Worm (Caenorhabditis elegans): ENCODE measurements around the gene F13B12.6.

DNA sequence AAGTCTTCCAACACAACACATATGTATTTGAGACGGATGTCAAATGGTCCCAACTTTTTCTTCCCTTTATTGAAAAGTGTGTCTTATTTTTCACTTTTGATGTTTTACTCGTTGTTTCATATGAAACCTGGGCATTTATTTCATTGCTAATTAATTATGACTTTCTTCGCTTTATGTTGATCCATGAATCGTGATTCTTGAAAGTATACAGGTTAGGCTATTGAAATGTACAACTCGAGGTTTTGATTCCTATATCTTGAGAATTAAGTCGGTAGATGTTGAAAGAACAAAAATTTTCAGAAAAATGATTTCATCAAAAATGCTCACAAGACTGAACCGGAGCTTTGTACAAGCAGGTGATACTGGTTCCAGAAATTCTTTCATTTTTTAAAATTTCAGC lies 30.6 kb downstream of the F13B12.6 start, which contains the start of gene nfu-1:
- TF ChIP-seq nhr-77 (tag; optimal IDR thresholded peaks at IDR 0.05) (no peak), snpc-4 (tag; optimal IDR thresholded peaks at IDR 0.05) (no peak), zag-1 (tag; optimal IDR thresholded peaks at IDR 0.05) (no peak), nhr-12 (tag; optimal IDR thresholded peaks at IDR 0.05) (no peak), nhr-10 (tag; optimal IDR thresholded peaks at IDR 0.05) (no peak)

Measured in whole organism, L2 larva.